Worm (Caenorhabditis elegans) whole organism, early embryonic: Measurements from ENCODE around the gene spex-3.

Source experiments
- ama-1 ChIP-seq: fragments of 150-350 bp; optimal IDR thresholded peaks from 2 replicates; lab custom pipeline; 2014
- pes-1 ChIP-seq: fragments of 200-800 bp; sonication (Bioruptor generic); IDR thresholded peaks from 2 replicates; pipeline ENCODE4 v1.3.6; 2022; ENCODE audit warnings: missing genetic modification reagents, missing genetic modification characterization, missing compliant biosample characterization

DNA sequence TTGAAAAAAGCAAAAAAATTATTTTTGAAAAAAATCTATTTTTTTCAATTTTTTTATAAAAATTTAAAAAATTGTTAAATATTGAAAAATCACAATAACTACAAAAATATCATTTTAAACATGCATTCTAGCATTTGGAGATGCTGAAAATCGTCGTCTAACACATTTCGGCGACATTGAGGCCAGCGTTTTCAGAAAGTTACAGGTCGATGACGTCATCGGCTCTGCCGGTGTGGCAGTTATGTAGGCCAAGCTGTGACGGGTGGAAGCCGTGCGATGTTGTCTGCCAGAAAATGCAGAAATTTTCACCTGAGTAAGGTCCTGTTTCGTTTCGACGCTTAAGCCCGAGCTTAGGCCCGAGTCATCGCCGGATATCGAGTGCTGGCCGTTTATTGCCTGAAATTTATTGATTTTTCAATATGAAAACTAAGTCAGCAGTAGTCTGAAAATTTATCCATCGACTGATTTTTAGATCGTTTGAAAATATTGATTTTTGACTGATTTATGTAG, 36.4 kb downstream of the spex-3 start, which contains the start of gene Y22D7AR.3:
- TF ChIP-seq ama-1 (no peak), pes-1 (no peak)
